Fruit fly (Drosophila melanogaster): Measurements from ENCODE around the gene CG12075.
A peak's percentile ranks its signal among the peaks of the same experiment; 100 is the strongest.

DNA sequence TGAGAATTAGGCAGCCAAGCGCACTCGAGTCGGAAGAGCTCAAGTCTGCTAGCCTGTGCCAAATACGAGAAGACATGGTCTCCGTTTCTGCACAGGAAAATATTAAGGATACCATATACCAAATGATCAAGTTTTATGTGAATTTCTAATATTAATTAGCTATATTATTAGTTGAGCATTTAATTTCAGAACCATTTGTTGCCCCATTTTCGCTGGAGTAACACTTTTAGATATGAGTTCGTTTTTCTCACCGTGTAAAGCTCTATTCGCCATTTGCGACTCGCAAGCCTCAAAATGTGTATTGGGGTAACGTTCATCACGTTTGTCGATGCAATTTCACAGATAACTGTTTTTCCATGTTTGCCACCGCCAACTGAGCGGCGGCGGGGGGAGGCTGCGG, 14.0 kb downstream of the CG12075 start:
- TF ChIP-seq Lpt (GFP tag; optimal IDR thresholded peaks at IDR 0.05), result no peak
- TF ChIP-seq Gug (GFP tag; IDR thresholded peaks at IDR 0.05), result peak; percentile 63; the same call in 1 of the 2 replicates
- TF ChIP-seq CG3919 (GFP tag; optimal IDR thresholded peaks at IDR 0.05), result no peak
- TF ChIP-seq eg (GFP tag; IDR thresholded peaks at IDR 0.05), result peak; percentile 18; the same call in 2 of the 3 replicates
- no peak for TF ChIP-seq CG1621 (tag; optimal IDR thresholded peaks at IDR 0.05)
